Worm (Caenorhabditis elegans): ENCODE data around the gene ttr-8.
A peak's percentile ranks its signal among the peaks of the same experiment; 100 is the strongest.

The ttr-8 gene

ce11 chrIII:7579324-7579723 lies 14.2 kb upstream of the ttr-8 start, which contains the start of gene mfsd-6:
TSS of gene mfsd-6 (minus strand) at chrIII:7579411.
- TF ChIP-seq ztf-29 (GFP tag; IDR thresholded peaks at IDR 0.05) (no peak), klf-2 (GFP tag; conservative IDR thresholded peaks at IDR 0.05) (no peak), ztf-23 (GFP tag; IDR thresholded peaks at IDR 0.05) (no peak), cog-1 (tag; optimal IDR thresholded peaks at IDR 0.05) (no peak), tab-1 (GFP tag; IDR thresholded peaks at IDR 0.05) (no peak), flt-1 (GFP tag; IDR thresholded peaks at IDR 0.05) (no peak), T22C8.4 (GFP tag; IDR thresholded peaks at IDR 0.05) (no peak), med-1 (GFP tag; optimal IDR thresholded peaks at IDR 0.05; ENCODE audit: insufficient read depth) (no peak), ref-1 (GFP tag; conservative IDR thresholded peaks at IDR 0.05) (no peak)

- TF ChIP-seq flt-1 (GFP tag; IDR thresholded peaks at IDR 0.05) (0 out of 2 replicates have a peak, but pooled peaks have one; percentile 61), klf-2 (GFP tag; conservative IDR thresholded peaks at IDR 0.05) (no peak), cog-1 (tag; optimal IDR thresholded peaks at IDR 0.05) (peak; percentile 17), ztf-29 (GFP tag; IDR thresholded peaks at IDR 0.05) (no peak), tab-1 (GFP tag; IDR thresholded peaks at IDR 0.05) (no peak), med-1 (GFP tag; optimal IDR thresholded peaks at IDR 0.05; ENCODE audit: insufficient read depth) (no peak), ref-1 (GFP tag; conservative IDR thresholded peaks at IDR 0.05) (no peak), T22C8.4 (GFP tag; IDR thresholded peaks at IDR 0.05) (no peak), ztf-23 (GFP tag; IDR thresholded peaks at IDR 0.05) (no peak)
Measured at ce11 chrIII:7572781-7573400, 7.7 kb upstream of the ttr-8 start, which contains the start of the genes rpl-9 and lpd-7. TSS of gene rpl-9 (minus strand) at chrIII:7572831. TSS of gene lpd-7 (plus strand) at chrIII:7573350.

DNA sequence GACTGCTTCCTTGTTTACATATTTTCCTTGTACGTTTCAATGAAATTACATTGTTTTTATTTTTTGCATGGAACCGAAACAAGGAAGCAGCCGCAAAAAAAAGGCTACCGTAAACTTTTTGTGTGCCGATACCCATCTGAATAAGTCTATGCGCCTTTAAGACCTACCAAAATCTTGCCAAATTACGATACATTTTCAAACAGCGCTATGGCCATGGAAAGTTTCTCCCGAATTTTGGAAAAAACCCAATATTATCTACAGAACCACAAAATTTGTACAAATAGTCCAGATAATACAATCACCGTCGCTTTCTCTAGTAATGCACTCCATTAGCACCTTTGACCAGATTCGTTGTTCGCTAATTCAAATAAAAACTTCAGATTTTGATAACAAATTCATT lies 6.6 kb upstream of the ttr-8 start:
- TF ChIP-seq ztf-23 (GFP tag; IDR thresholded peaks at IDR 0.05), result no peak

DNA sequence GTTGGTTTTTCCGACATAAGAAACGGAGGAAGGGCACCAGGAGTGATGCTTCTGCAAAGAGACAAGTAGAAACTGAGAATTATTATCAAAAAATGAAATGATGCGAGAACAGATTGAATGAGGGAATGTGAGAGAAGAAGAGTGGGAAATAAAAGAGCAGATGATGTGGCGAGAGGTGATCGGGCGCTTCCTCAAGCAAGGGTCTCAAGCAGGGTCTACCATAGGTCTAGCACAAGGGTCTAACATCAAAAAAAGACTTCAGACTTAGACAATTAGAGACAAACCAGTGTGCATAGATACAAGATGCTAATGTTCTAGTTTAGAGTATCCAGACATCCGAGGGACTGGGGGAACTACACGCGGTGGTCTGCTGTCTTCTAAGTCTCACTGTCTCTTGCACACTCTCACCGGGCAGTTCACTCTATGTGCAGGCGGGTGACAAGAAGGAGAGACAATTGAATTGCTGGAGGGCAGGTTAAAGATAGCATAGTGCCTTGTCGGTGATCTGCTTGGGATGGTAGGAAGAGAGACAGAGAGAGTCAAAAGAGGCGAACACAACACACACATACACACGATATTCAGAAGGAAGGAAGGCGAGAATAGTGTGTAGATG lies 5.0 kb upstream of the ttr-8 start, which contains the start of gene R13A5.7:
Gene R13A5.7 (minus strand): TSS at position 51 of the 613 bp plus-strand sequence.
- TF ChIP-seq cog-1 (tag; optimal IDR thresholded peaks at IDR 0.05) (peak; percentile 18), flt-1 (GFP tag; IDR thresholded peaks at IDR 0.05) (peak; percentile 18; the same call in 1 of the 2 replicates), tab-1 (GFP tag; IDR thresholded peaks at IDR 0.05) (no peak), ref-1 (GFP tag; conservative IDR thresholded peaks at IDR 0.05) (no peak), med-1 (GFP tag; optimal IDR thresholded peaks at IDR 0.05; ENCODE audit: insufficient read depth) (no peak)

- no peak for TF ChIP-seq ztf-23 (GFP tag; IDR thresholded peaks at IDR 0.05)
- no peak for TF ChIP-seq cog-1 (tag; optimal IDR thresholded peaks at IDR 0.05)
- no peak for TF ChIP-seq klf-2 (GFP tag; conservative IDR thresholded peaks at IDR 0.05)
- no peak for TF ChIP-seq med-1 (GFP tag; optimal IDR thresholded peaks at IDR 0.05; ENCODE audit: insufficient read depth)
- TF ChIP-seq flt-1 (GFP tag; IDR thresholded peaks at IDR 0.05), result no peak
- TF ChIP-seq ztf-29 (GFP tag; IDR thresholded peaks at IDR 0.05), result no peak
- TF ChIP-seq T22C8.4 (GFP tag; IDR thresholded peaks at IDR 0.05), result no peak
- no peak for TF ChIP-seq tab-1 (GFP tag; IDR thresholded peaks at IDR 0.05)
- no peak for TF ChIP-seq ref-1 (GFP tag; conservative IDR thresholded peaks at IDR 0.05)
Measured at ce11 chrIII:7566098-7566497, 951 bp upstream of the ttr-8 start, which contains the start of gene ttr-32. TSS of gene ttr-32 (plus strand) at chrIII:7566411.

ce11 chrIII:7561872-7562271 lies 3.3 kb downstream of the ttr-8 start, which contains the start of gene lgc-12:
TSS of gene lgc-12 (plus strand) at chrIII:7562172.
- no peak for TF ChIP-seq ztf-29 (GFP tag; IDR thresholded peaks at IDR 0.05)
- no peak for TF ChIP-seq med-1 (GFP tag; optimal IDR thresholded peaks at IDR 0.05; ENCODE audit: insufficient read depth)
- TF ChIP-seq ref-1 (GFP tag; conservative IDR thresholded peaks at IDR 0.05), result no peak
- no peak for TF ChIP-seq flt-1 (GFP tag; IDR thresholded peaks at IDR 0.05)
- TF ChIP-seq ztf-23 (GFP tag; IDR thresholded peaks at IDR 0.05), result no peak
- TF ChIP-seq tab-1 (GFP tag; IDR thresholded peaks at IDR 0.05), result no peak
- no peak for TF ChIP-seq klf-2 (GFP tag; conservative IDR thresholded peaks at IDR 0.05)
- TF ChIP-seq T22C8.4 (GFP tag; IDR thresholded peaks at IDR 0.05), result no peak
- no peak for TF ChIP-seq cog-1 (tag; optimal IDR thresholded peaks at IDR 0.05)

ce11 chrIII:7559869-7560268 lies 5.3 kb downstream of the ttr-8 start:
- no peak for TF ChIP-seq med-1 (GFP tag; optimal IDR thresholded peaks at IDR 0.05; ENCODE audit: insufficient read depth)
- no peak for TF ChIP-seq cog-1 (tag; optimal IDR thresholded peaks at IDR 0.05)
- TF ChIP-seq T22C8.4 (GFP tag; IDR thresholded peaks at IDR 0.05), result no peak
- no peak for TF ChIP-seq ztf-29 (GFP tag; IDR thresholded peaks at IDR 0.05)
- no peak for TF ChIP-seq tab-1 (GFP tag; IDR thresholded peaks at IDR 0.05)

DNA sequence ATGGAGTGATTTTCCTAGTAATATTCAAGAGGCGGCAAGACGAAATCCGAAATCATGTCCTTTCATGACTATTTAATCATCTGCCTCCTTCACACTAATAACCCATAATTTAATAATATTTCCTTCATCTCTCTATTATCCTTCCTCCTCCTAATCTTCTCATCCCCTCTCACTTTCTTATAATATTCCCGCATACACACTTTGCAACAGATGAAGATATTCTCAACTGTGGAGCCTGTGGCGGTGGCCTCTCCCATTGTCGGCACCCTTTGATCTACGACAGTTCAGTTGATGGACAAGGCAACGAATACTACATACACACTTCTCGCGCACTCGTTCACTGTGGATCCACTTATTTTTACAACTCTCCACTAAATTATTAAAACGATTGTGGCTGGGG lies 6.5 kb downstream of the ttr-8 start:
- TF ChIP-seq med-1 (GFP tag; optimal IDR thresholded peaks at IDR 0.05; ENCODE audit: insufficient read depth) (no peak), cog-1 (tag; optimal IDR thresholded peaks at IDR 0.05) (no peak), klf-2 (GFP tag; conservative IDR thresholded peaks at IDR 0.05) (no peak), ref-1 (GFP tag; conservative IDR thresholded peaks at IDR 0.05) (no peak), T22C8.4 (GFP tag; IDR thresholded peaks at IDR 0.05) (no peak), ztf-23 (GFP tag; IDR thresholded peaks at IDR 0.05) (no peak), tab-1 (GFP tag; IDR thresholded peaks at IDR 0.05) (no peak), ztf-29 (GFP tag; IDR thresholded peaks at IDR 0.05) (no peak)

ce11 chrIII:7557930-7558470 lies 7.1 kb downstream of the ttr-8 start:
- TF ChIP-seq ref-1 (GFP tag; conservative IDR thresholded peaks at IDR 0.05), result no peak
- no peak for TF ChIP-seq ztf-29 (GFP tag; IDR thresholded peaks at IDR 0.05)
- TF ChIP-seq T22C8.4 (GFP tag; IDR thresholded peaks at IDR 0.05), result no peak
- no peak for TF ChIP-seq tab-1 (GFP tag; IDR thresholded peaks at IDR 0.05)
- TF ChIP-seq cog-1 (tag; optimal IDR thresholded peaks at IDR 0.05), result no peak
- no peak for TF ChIP-seq med-1 (GFP tag; optimal IDR thresholded peaks at IDR 0.05; ENCODE audit: insufficient read depth)
- TF ChIP-seq klf-2 (GFP tag; conservative IDR thresholded peaks at IDR 0.05), result no peak
- no peak for TF ChIP-seq flt-1 (GFP tag; IDR thresholded peaks at IDR 0.05)
- TF ChIP-seq ztf-23 (GFP tag; IDR thresholded peaks at IDR 0.05), result no peak
